Fruit fly (Drosophila melanogaster): ENCODE results near the gene CG11403.
A peak's percentile ranks its signal among the peaks of the same experiment; 100 is the strongest.

The CG11403 gene

DNA sequence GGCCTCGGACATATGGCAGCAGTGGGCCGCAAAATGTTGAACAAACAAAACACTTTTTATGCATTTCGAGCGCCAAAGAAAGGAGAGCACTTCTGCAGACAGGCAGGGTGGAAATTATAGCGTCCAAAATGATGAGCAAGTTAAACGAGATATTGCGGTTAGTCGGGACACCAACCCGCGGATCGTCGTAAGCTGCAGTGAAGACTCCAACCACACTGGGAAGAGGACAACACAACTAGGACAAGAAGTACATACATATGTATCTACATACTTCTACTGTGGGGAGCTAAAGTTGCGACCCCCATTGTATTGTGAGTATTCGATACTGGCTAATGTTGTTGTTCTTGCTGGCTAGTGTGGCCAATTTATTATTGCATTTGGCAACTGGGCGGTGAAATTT, 46.5 kb upstream of the CG11403 start (continued):
- peak; percentile 4 for TF ChIP-seq CoRest (tag; optimal IDR thresholded peaks at IDR 0.05)
- peak; percentile 30 for TF ChIP-seq gfzf (GFP tag; optimal IDR thresholded peaks at IDR 0.05)
- peak; percentile 6 for TF ChIP-seq CG11504 (tag; optimal IDR thresholded peaks at IDR 0.05)
- TF ChIP-seq Mes4 (GFP tag; optimal IDR thresholded peaks at IDR 0.05) = no peak
- TF ChIP-seq CG2120 (GFP tag; optimal IDR thresholded peaks at IDR 0.05) = peak; percentile 11
- no peak for TF ChIP-seq pros (GFP tag; optimal IDR thresholded peaks at IDR 0.05)
- no peak for TF ChIP-seq ase (GFP tag; IDR thresholded peaks at IDR 0.05)
- 0 out of 4 replicates have a peak, but pooled peaks have one; percentile 38 for TF ChIP-seq chinmo (GFP tag; IDR thresholded peaks at IDR 0.05; ENCODE audit: partially characterized antibody)
- no peak for TF ChIP-seq vvl (GFP tag; IDR thresholded peaks at IDR 0.05)
- peak; percentile 64 for TF ChIP-seq CTCF (GFP tag; optimal IDR thresholded peaks at IDR 0.05)
- no peak for TF ChIP-seq hb (GFP tag; IDR thresholded peaks at IDR 0.05; ENCODE audit: partially characterized antibody)
- TF ChIP-seq CG17361 (GFP tag; IDR thresholded peaks at IDR 0.05) = no peak
- no peak for TF ChIP-seq Dll (GFP tag; IDR thresholded peaks at IDR 0.05; ENCODE audit: partially characterized antibody)
- TF ChIP-seq CG3726 (GFP tag; IDR thresholded peaks at IDR 0.05) = no peak
- no peak for TF ChIP-seq gsb-n (tag; optimal IDR thresholded peaks at IDR 0.05)
- no peak for TF ChIP-seq Vsx1 (GFP tag; optimal IDR thresholded peaks at IDR 0.05)
- TF ChIP-seq p53 (GFP tag; optimal IDR thresholded peaks at IDR 0.05) = no peak
- no peak for TF ChIP-seq hth (optimal IDR thresholded peaks at IDR 0.05)

DNA sequence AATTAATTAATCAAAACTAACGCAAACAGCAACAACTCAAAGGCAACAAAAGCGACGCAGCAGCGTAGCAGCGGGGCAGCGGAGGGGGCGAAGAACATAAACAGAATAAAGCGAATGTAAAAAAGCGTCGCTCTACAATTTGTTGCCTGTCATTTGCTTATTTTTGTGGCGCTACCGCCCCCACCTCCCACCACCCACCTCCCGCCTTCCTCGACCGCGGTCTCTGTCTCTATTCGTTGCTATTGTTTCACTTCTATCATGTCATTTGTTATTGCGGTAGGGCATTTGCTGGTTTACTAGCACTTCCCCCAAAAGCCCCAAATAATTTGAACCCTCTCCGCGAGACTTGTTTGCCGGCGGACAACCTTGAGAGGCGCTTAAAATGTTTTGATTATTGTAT, 45.6 kb upstream of the CG11403 start:
- peak; percentile 46; the same call in 1 of the 3 replicates for TF ChIP-seq Dbx (GFP tag; IDR thresholded peaks at IDR 0.05)
- no peak for TF ChIP-seq run (tag; optimal IDR thresholded peaks at IDR 0.05)
- no peak for TF ChIP-seq ap (GFP tag; IDR thresholded peaks at IDR 0.05)
- TF ChIP-seq lab (GFP tag; optimal IDR thresholded peaks at IDR 0.05) = peak; percentile 42
- 0 out of 2 replicates have a peak, but pooled peaks have one; percentile 23 for TF ChIP-seq ranshi (GFP tag; IDR thresholded peaks at IDR 0.05)
- no peak for TF ChIP-seq CG17568 (GFP tag; optimal IDR thresholded peaks at IDR 0.05)
- no peak for TF ChIP-seq CG30431 (GFP tag; optimal IDR thresholded peaks at IDR 0.05)
- no peak for TF ChIP-seq CG17359 (tag; optimal IDR thresholded peaks at IDR 0.05)
- TF ChIP-seq CG1647 (GFP tag; optimal IDR thresholded peaks at IDR 0.05) = no peak
- TF ChIP-seq CG3838 (GFP tag; optimal IDR thresholded peaks at IDR 0.05) = no peak
- no peak for TF ChIP-seq CG12104 (GFP tag; optimal IDR thresholded peaks at IDR 0.05)
- TF ChIP-seq CG2678 (tag; optimal IDR thresholded peaks at IDR 0.05) = peak; percentile 18
- TF ChIP-seq CG9932 (GFP tag; IDR thresholded peaks at IDR 0.05) = peak; percentile 55
- TF ChIP-seq dysf (GFP tag; IDR thresholded peaks at IDR 0.05) = peak; percentile 16; the same call in 1 of the 3 replicates
- TF ChIP-seq wor (GFP tag; IDR thresholded peaks at IDR 0.05) = no peak
- no peak for TF ChIP-seq CG10959 (GFP tag; IDR thresholded peaks at IDR 0.05)
- no peak for TF ChIP-seq Six4 (GFP tag; optimal IDR thresholded peaks at IDR 0.05)
- TF ChIP-seq caup (GFP tag; optimal IDR thresholded peaks at IDR 0.05; ENCODE audit: severe bottlenecking) = peak; percentile 13
- TF ChIP-seq CG18764 (GFP tag; optimal IDR thresholded peaks at IDR 0.05) = no peak
- TF ChIP-seq vvl (GFP tag; IDR thresholded peaks at IDR 0.05) = 0 out of 2 replicates have a peak, but pooled peaks have one; percentile 22
- peak; percentile 18 for TF ChIP-seq CG10147 (GFP tag; optimal IDR thresholded peaks at IDR 0.05)
- TF ChIP-seq klu (GFP tag; IDR thresholded peaks at IDR 0.05) = peak; percentile 47; the same call in 1 of the 2 replicates
- peak; percentile 3 for TF ChIP-seq Meics (GFP tag; optimal IDR thresholded peaks at IDR 0.05)
- TF ChIP-seq CG7963 (GFP tag; IDR thresholded peaks at IDR 0.05; ENCODE audit: partially characterized antibody) = no peak
- no peak for TF ChIP-seq CG8290 (GFP tag; optimal IDR thresholded peaks at IDR 0.05)
- peak in 1 of 2 experiments; percentile 35 for TF ChIP-seq CG8290 (tag; optimal IDR thresholded peaks at IDR 0.05)
- TF ChIP-seq ERR (GFP tag; optimal IDR thresholded peaks at IDR 0.05) = no peak
- peak; percentile 94 for TF ChIP-seq CG6175 (GFP tag; IDR thresholded peaks at IDR 0.05)
- TF ChIP-seq HHEX (GFP tag; optimal IDR thresholded peaks at IDR 0.05) = no peak
- TF ChIP-seq vnd (GFP tag; IDR thresholded peaks at IDR 0.05; ENCODE audit: partially characterized antibody) = no peak
- peak; percentile 89 for TF ChIP-seq crol (GFP tag; IDR thresholded peaks at IDR 0.05)
- TF ChIP-seq NfI (GFP tag; optimal IDR thresholded peaks at IDR 0.05) = peak; percentile 4
- TF ChIP-seq rib (GFP tag; IDR thresholded peaks at IDR 0.05) = 0 out of 2 replicates have a peak, but pooled peaks have one; percentile 19
- TF ChIP-seq CG6854 (GFP tag; optimal IDR thresholded peaks at IDR 0.05) = no peak
- TF ChIP-seq row (GFP tag; IDR thresholded peaks at IDR 0.05) = peak; percentile 27; the same call in 1 of the 3 replicates
